Worm (Caenorhabditis elegans) whole organism, L4 larva: Measurements from ENCODE around the gene F41C6.4.

ENCODE experiments used
- D1046.2 ChIP-seq: fragments of 200-800 bp; sonication (Bioruptor generic); IDR thresholded peaks from 2 replicates; pipeline ENCODE4 v1.3.6; 2022; ENCODE audit warnings: missing genetic modification characterization, missing compliant biosample characterization
- F37D6.2 ChIP-seq: sonication (generic microtip); optimal IDR thresholded peaks from 2 replicates; lab custom pipeline; 2016; ENCODE audit warnings: mild to moderate bottlenecking, missing genetic modification characterization, missing compliant biosample characterization
- R02D3.7 ChIP-seq: fragments of 150-350 bp; sonication (generic microtip); optimal IDR thresholded peaks from 3 replicates; lab custom pipeline; 2014; ENCODE audit warnings: missing biosample characterization, missing genetic modification characterization
- T20F7.1 ChIP-seq: fragments of 200-800 bp; sonication (Bioruptor generic); optimal IDR thresholded peaks from 2 replicates; lab custom pipeline; 2018; ENCODE audit warnings: mild to moderate bottlenecking, missing genetic modification characterization, missing compliant biosample characterization
- Y105C5A.15 ChIP-seq: fragments of 200-800 bp; sonication (Bioruptor generic); IDR thresholded peaks from 2 replicates; pipeline ENCODE4 v1.3.6; 2022; ENCODE audit warnings: missing genetic modification characterization, missing compliant biosample characterization
- Y5F2A.4 ChIP-seq: fragments of 200-800 bp; sonication (Bioruptor generic); optimal IDR thresholded peaks from 2 replicates; lab custom pipeline; 2018; ENCODE audit warnings: mild to moderate bottlenecking, missing genetic modification characterization, missing compliant biosample characterization
- Y75B8A.6 ChIP-seq: fragments of 200-800 bp; sonication (Bioruptor generic); IDR thresholded peaks from 2 replicates; pipeline ENCODE4 v1.3.6; 2022; ENCODE audit warnings: missing genetic modification reagents, missing genetic modification characterization, missing compliant biosample characterization
- ZK337.2 ChIP-seq: fragments of 200-800 bp; sonication (Bioruptor generic); IDR thresholded peaks from 2 replicates; pipeline ENCODE4 v1.3.6; 2022; ENCODE audit warnings: missing genetic modification reagents, missing genetic modification characterization, missing compliant biosample characterization
- ama-1 ChIP-seq: fragments of 150-350 bp; optimal IDR thresholded peaks from 2 replicates; lab custom pipeline; 2014; ENCODE audit warnings: inconsistent platforms, mixed read lengths
- arid-1 ChIP-seq: fragments of 200-800 bp; sonication (Bioruptor generic); conservative IDR thresholded peaks from 2 replicates; pipeline ENCODE4 v1.3.6; 2022; ENCODE audit warnings: missing genetic modification reagents, missing genetic modification characterization, missing compliant biosample characterization
- ceh-20 ChIP-seq: fragments of 200-800 bp; sonication (Bioruptor generic); IDR thresholded peaks from 2 replicates; pipeline ENCODE4 v1.3.6; 2022; ENCODE audit warnings: missing genetic modification reagents, missing genetic modification characterization, missing compliant biosample characterization
- ceh-44 ChIP-seq: fragments of 200-800 bp; sonication (Bioruptor generic); IDR thresholded peaks from 2 replicates; pipeline ENCODE4 v1.3.6; 2022; ENCODE audit warnings: missing genetic modification reagents, missing genetic modification characterization, missing compliant biosample characterization
- ces-1 ChIP-seq: fragments of 150-350 bp; sonication (generic microtip); optimal IDR thresholded peaks from 4 replicates; lab custom pipeline; 2014; ENCODE audit warnings: missing biosample characterization, missing genetic modification reagents, missing genetic modification characterization
- daf-16 ChIP-seq, 3 experiments: sonication (generic microtip); optimal IDR thresholded peaks; 2 replicates each; lab custom pipeline; 2016 to 2017; ENCODE audit warnings: missing genetic modification characterization in 3 of 3, missing genetic modification reagents in 3 of 3, mild to moderate bottlenecking in 2 of 3, missing compliant biosample characterization in 2 of 3, missing biosample characterization in 1 of 3, moderate library complexity in 1 of 3
- daf-8 ChIP-seq: fragments of 200-800 bp; sonication (Bioruptor generic); IDR thresholded peaks from 2 replicates; pipeline ENCODE4 v1.3.6; 2022; ENCODE audit warnings: missing genetic modification characterization, missing compliant biosample characterization
- dmd-6 ChIP-seq: fragments of 200-800 bp; sonication (Bioruptor generic); IDR thresholded peaks from 2 replicates; pipeline ENCODE4 v1.3.6; 2022; ENCODE audit warnings: missing genetic modification reagents, missing genetic modification characterization, missing compliant biosample characterization
- dve-1 ChIP-seq: sonication (generic microtip); optimal IDR thresholded peaks from 2 replicates; lab custom pipeline; 2017; ENCODE audit warnings: antibody characterized with exemption, mild to moderate bottlenecking, missing genetic modification characterization, missing compliant biosample characterization; ENCODE audit not compliant: insufficient read depth
- egl-27 ChIP-seq: sonication (generic microtip); optimal IDR thresholded peaks from 3 replicates; lab custom pipeline; 2017; ENCODE audit warnings: missing biosample characterization, missing genetic modification reagents, missing genetic modification characterization
- hif-1 ChIP-seq, 2 experiments: sonication (generic microtip); optimal IDR thresholded peaks; 2 replicates each; lab custom pipeline; 2016 to 2017; ENCODE audit warnings: missing compliant biosample characterization in 2 of 2, missing genetic modification characterization in 2 of 2, missing genetic modification reagents in 2 of 2, missing genotype in 2 of 2, mild to moderate bottlenecking in 1 of 2
- hlh-11 ChIP-seq: fragments of 200-800 bp; sonication (Bioruptor generic); optimal IDR thresholded peaks from 2 replicates; lab custom pipeline; 2018; ENCODE audit warnings: mild to moderate bottlenecking, missing genetic modification characterization, missing compliant biosample characterization
- hlh-30 ChIP-seq: sonication (generic microtip); optimal IDR thresholded peaks from 2 replicates; lab custom pipeline; 2017; ENCODE audit warnings: antibody characterized with exemption, mild to moderate bottlenecking, missing genetic modification characterization, missing compliant biosample characterization; ENCODE audit not compliant: insufficient read depth
- jun-1 ChIP-seq: fragments of 150-350 bp; optimal IDR thresholded peaks from 2 replicates; lab custom pipeline; 2014; ENCODE audit warnings: missing biosample characterization, missing genetic modification reagents, missing genetic modification characterization
- lim-7 ChIP-seq: fragments of 200-800 bp; sonication (Bioruptor generic); IDR thresholded peaks from 2 replicates; pipeline ENCODE4 v1.3.6; 2022; ENCODE audit warnings: missing genetic modification characterization, missing compliant biosample characterization
- lin-13 ChIP-seq: fragments of 150-350 bp; optimal IDR thresholded peaks from 2 replicates; lab custom pipeline; 2014; ENCODE audit warnings: missing biosample characterization, missing genetic modification reagents, missing genetic modification characterization
- lin-38 ChIP-seq: fragments of 200-800 bp; sonication (Bioruptor generic); IDR thresholded peaks from 2 replicates; pipeline ENCODE4 v1.3.6; 2022; ENCODE audit warnings: missing genetic modification reagents, missing genetic modification characterization, missing compliant biosample characterization
- lin-39 ChIP-seq: fragments of 150-350 bp; optimal IDR thresholded peaks from 2 replicates; lab custom pipeline; 2014; ENCODE audit warnings: missing biosample characterization, missing genetic modification reagents, missing genetic modification characterization
- madf-9 ChIP-seq: fragments of 200-800 bp; sonication (Bioruptor generic); conservative IDR thresholded peaks from 2 replicates; pipeline ENCODE4 v1.3.6; 2022; ENCODE audit warnings: missing genetic modification reagents, missing genetic modification characterization, missing compliant biosample characterization
- mdl-1 ChIP-seq, 2 experiments: fragments of 150-350 bp in 1 of 2; sonication (generic microtip) in 1 of 2; optimal IDR thresholded peaks; 2 replicates each; lab custom pipeline; 2014 to 2017; ENCODE audit warnings: missing biosample characterization in 2 of 2, missing genetic modification characterization in 2 of 2
- mdt-29 ChIP-seq: fragments of 200-800 bp; sonication (Bioruptor generic); IDR thresholded peaks from 2 replicates; pipeline ENCODE4 v1.3.6; 2022; ENCODE audit warnings: missing genetic modification reagents, missing genetic modification characterization, missing compliant biosample characterization
- mep-1 ChIP-seq: fragments of 150-350 bp; sonication (generic microtip); optimal IDR thresholded peaks from 3 replicates; lab custom pipeline; 2014; ENCODE audit warnings: missing biosample characterization, missing genetic modification characterization
- nhr-102 ChIP-seq: sonication (generic microtip); optimal IDR thresholded peaks from 2 replicates; lab custom pipeline; 2016; ENCODE audit warnings: mild to moderate bottlenecking, missing genetic modification characterization, moderate library complexity, missing compliant biosample characterization
- nhr-237 ChIP-seq: sonication (generic microtip); optimal IDR thresholded peaks from 2 replicates; lab custom pipeline; 2017; ENCODE audit warnings: missing biosample characterization, missing genetic modification characterization
- nhr-28 ChIP-seq: fragments of 150-350 bp; optimal IDR thresholded peaks from 2 replicates; lab custom pipeline; 2014; ENCODE audit warnings: missing biosample characterization, missing genetic modification characterization
- nhr-42 ChIP-seq: fragments of 200-800 bp; sonication (Bioruptor generic); IDR thresholded peaks from 2 replicates; pipeline ENCODE4 v1.3.6; 2022; ENCODE audit warnings: missing genetic modification characterization, missing compliant biosample characterization
- nhr-48 ChIP-seq: sonication (generic microtip); optimal IDR thresholded peaks from 2 replicates; lab custom pipeline; 2016; ENCODE audit warnings: mild to moderate bottlenecking, missing genetic modification characterization, missing compliant biosample characterization
- nhr-6 ChIP-seq: fragments of 150-350 bp; optimal IDR thresholded peaks from 2 replicates; lab custom pipeline; 2014; ENCODE audit warnings: missing biosample characterization, missing genetic modification characterization
- nhr-77 ChIP-seq: fragments of 150-350 bp; optimal IDR thresholded peaks from 2 replicates; lab custom pipeline; 2014; ENCODE audit warnings: missing biosample characterization, missing genetic modification characterization
- pqm-1 ChIP-seq: sonication (generic microtip); optimal IDR thresholded peaks from 2 replicates; lab custom pipeline; 2017; ENCODE audit warnings: missing biosample characterization, missing genetic modification characterization
- sdz-12 ChIP-seq: fragments of 200-800 bp; sonication (Bioruptor generic); optimal IDR thresholded peaks from 2 replicates; lab custom pipeline; 2018; ENCODE audit warnings: mild to moderate bottlenecking, missing genetic modification characterization, missing compliant biosample characterization
- set-16 ChIP-seq: fragments of 200-800 bp; sonication (Bioruptor generic); IDR thresholded peaks from 2 replicates; pipeline ENCODE4 v1.3.6; 2022; ENCODE audit warnings: missing genetic modification reagents, missing genetic modification characterization, missing compliant biosample characterization
- snpc-4 ChIP-seq: fragments of 150-350 bp; optimal IDR thresholded peaks from 2 replicates; lab custom pipeline; 2014; ENCODE audit warnings: missing biosample characterization, missing genetic modification characterization
- spr-3 ChIP-seq: fragments of 200-800 bp; sonication (Bioruptor generic); optimal IDR thresholded peaks from 2 replicates; lab custom pipeline; 2018; ENCODE audit warnings: mild to moderate bottlenecking, missing genetic modification characterization, missing compliant biosample characterization
- tag-97 ChIP-seq: fragments of 200-800 bp; sonication (Bioruptor generic); IDR thresholded peaks from 2 replicates; pipeline ENCODE4 v1.3.6; 2022; ENCODE audit warnings: missing genetic modification characterization, missing compliant biosample characterization
- tra-1 ChIP-seq: fragments of 200-800 bp; sonication (Bioruptor generic); IDR thresholded peaks from 2 replicates; pipeline ENCODE4 v1.3.6; 2022; ENCODE audit warnings: missing genetic modification reagents, missing genetic modification characterization, missing compliant biosample characterization
- unc-130 ChIP-seq: sonication (generic microtip); optimal IDR thresholded peaks from 2 replicates; lab custom pipeline; 2016; ENCODE audit warnings: missing genetic modification reagents, missing genetic modification characterization, missing compliant biosample characterization
- unc-62 ChIP-seq, 3 experiments: fragments of 150-350 bp in 1 of 3; sonication (generic microtip); optimal IDR thresholded peaks in 2 of 3; peaks in 1 of 3; 1 replicate in 1 of 3; 2 replicates in 2 of 3; lab custom pipeline; 2014 to 2017; ENCODE audit warnings: missing biosample characterization in 3 of 3, missing genetic modification characterization in 3 of 3, missing genetic modification reagents in 3 of 3, missing genotype in 1 of 3
- zag-1 ChIP-seq: fragments of 150-350 bp; optimal IDR thresholded peaks from 2 replicates; lab custom pipeline; 2014; ENCODE audit warnings: missing biosample characterization, missing genetic modification characterization
- zfp-2 ChIP-seq: sonication (generic microtip); optimal IDR thresholded peaks from 2 replicates; lab custom pipeline; 2016; ENCODE audit warnings: mild to moderate bottlenecking, missing genetic modification characterization, missing compliant biosample characterization
- zip-11 ChIP-seq: fragments of 200-800 bp; sonication (Bioruptor generic); IDR thresholded peaks from 2 replicates; pipeline ENCODE4 v1.3.6; 2022; ENCODE audit warnings: missing genetic modification characterization, missing compliant biosample characterization
- zip-2 ChIP-seq: fragments of 150-350 bp; optimal IDR thresholded peaks from 2 replicates; lab custom pipeline; 2014; ENCODE audit warnings: missing biosample characterization, missing genetic modification characterization
- ztf-11 ChIP-seq: fragments of 150-350 bp; optimal IDR thresholded peaks from 2 replicates; lab custom pipeline; 2014; ENCODE audit warnings: missing biosample characterization, missing genetic modification characterization
- ztf-7 ChIP-seq: fragments of 150-350 bp; optimal IDR thresholded peaks from 2 replicates; lab custom pipeline; 2014; ENCODE audit warnings: missing biosample characterization, missing genetic modification characterization

Gene F41C6.4

DNA sequence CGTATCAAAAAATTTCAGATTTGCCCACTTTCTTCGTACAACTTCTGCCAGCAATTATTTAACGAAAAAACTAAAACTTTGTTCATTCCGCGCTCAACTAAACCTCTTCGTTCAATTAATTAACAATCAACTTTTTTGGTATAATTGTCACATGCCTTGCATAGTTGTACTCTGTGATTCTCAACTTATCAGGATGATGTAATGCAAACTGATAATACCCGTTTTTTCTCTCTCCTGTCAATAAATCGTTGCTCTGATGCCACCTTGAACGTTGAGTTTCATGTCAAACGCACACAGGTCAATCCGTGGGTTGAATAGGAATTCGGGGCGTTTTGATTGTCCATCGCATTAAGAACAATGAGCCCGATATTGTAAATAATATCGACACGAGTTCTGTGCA lies 31.0 kb upstream of the F41C6.4 start:
- no peak for TF ChIP-seq tra-1 (GFP tag; lab: Robert Waterston, UW)
- peak; percentile 8 for TF ChIP-seq nhr-102 (tag; lab: Kevin White, UChicago)
- no peak for TF ChIP-seq zag-1 (tag; lab: Kevin White, UChicago)
- no peak for TF ChIP-seq daf-16 (GFP tag; optimal IDR thresholded peaks at IDR 0.05; lab: Kevin White, UChicago)
- TF ChIP-seq daf-16 (tag; optimal IDR thresholded peaks at IDR 0.05; lab: Kevin White, UChicago): peak; percentile 78
- no peak for TF ChIP-seq F37D6.2 (tag; lab: Kevin White, UChicago)
- TF ChIP-seq Y105C5A.15 (GFP tag; lab: Robert Waterston, UW): no peak
- no peak for TF ChIP-seq ama-1 (lab: Kevin White, UChicago)
- 0 out of 2 replicates have a peak, but pooled peaks have one; percentile 17 for TF ChIP-seq ceh-20 (GFP tag; lab: Robert Waterston, UW)
- TF ChIP-seq nhr-6 (tag; lab: Kevin White, UChicago): no peak
- TF ChIP-seq zfp-2 (tag; lab: Kevin White, UChicago): no peak
- no peak for TF ChIP-seq nhr-42
- TF ChIP-seq T20F7.1: no peak
- TF ChIP-seq nhr-237: no peak
- TF ChIP-seq sdz-12 (GFP tag; lab: Kevin White, UChicago): no peak
- TF ChIP-seq madf-9 (GFP tag; lab: Robert Waterston, UW): no peak
- TF ChIP-seq mep-1: peak; percentile 50
- TF ChIP-seq R02D3.7 (tag; lab: Kevin White, UChicago): no peak
- TF ChIP-seq zip-2 (tag; lab: Kevin White, UChicago): no peak
- peak; percentile 85 for TF ChIP-seq dmd-6
- no peak for TF ChIP-seq daf-8 (GFP tag; lab: Robert Waterston, UW)
- no peak for TF ChIP-seq snpc-4
- TF ChIP-seq jun-1: no peak
- TF ChIP-seq arid-1 (GFP tag; lab: Robert Waterston, UW): no peak
- no peak for TF ChIP-seq D1046.2
- no peak for TF ChIP-seq Y5F2A.4 (GFP tag; lab: Kevin White, UChicago)
- TF ChIP-seq unc-130 (GFP tag; lab: Kevin White, UChicago): no peak
- TF ChIP-seq ceh-44 (GFP tag; lab: Robert Waterston, UW): no peak
- TF ChIP-seq spr-3 (GFP tag; lab: Kevin White, UChicago): no peak
- TF ChIP-seq egl-27 (tag; lab: Kevin White, UChicago): no peak
- TF ChIP-seq lin-39 (tag; lab: Kevin White, UChicago): no peak
- TF ChIP-seq hlh-11 (tag; lab: Kevin White, UChicago): peak; percentile 76
- TF ChIP-seq tag-97 (GFP tag; lab: Robert Waterston, UW): no peak
- TF ChIP-seq nhr-77 (tag; lab: Kevin White, UChicago): peak; percentile 55
- TF ChIP-seq mdl-1 (tag; optimal IDR thresholded peaks at IDR 0.05; lab: Kevin White, UChicago): no peak
- TF ChIP-seq ztf-11 (tag; lab: Kevin White, UChicago): no peak
- peak; percentile 61 for TF ChIP-seq ztf-7 (tag; lab: Kevin White, UChicago)
- TF ChIP-seq nhr-48 (tag; lab: Kevin White, UChicago): peak; percentile 50
- peak; percentile 77 for TF ChIP-seq nhr-28
- peak; percentile 25 for TF ChIP-seq hlh-30 (tag; lab: Kevin White, UChicago)
- TF ChIP-seq hif-1 (tag; optimal IDR thresholded peaks at IDR 0.05; lab: Kevin White, UChicago): peak in 1 of 2 experiments; percentile 21
- TF ChIP-seq Y75B8A.6 (GFP tag; lab: Robert Waterston, UW): no peak
- peak; percentile 88 for TF ChIP-seq pqm-1 (tag; lab: Kevin White, UChicago)
- no peak for TF ChIP-seq unc-62 (GFP tag; optimal IDR thresholded peaks at IDR 0.05 in 1 of 2; lab: Kevin White, UChicago)
- no peak for TF ChIP-seq unc-62 (tag; optimal IDR thresholded peaks at IDR 0.05; lab: Kevin White, UChicago)
- no peak for TF ChIP-seq zip-11 (GFP tag; lab: Robert Waterston, UW)
- peak; percentile 86 for TF ChIP-seq dve-1 (tag; lab: Kevin White, UChicago)
- no peak for TF ChIP-seq mdt-29 (GFP tag; lab: Robert Waterston, UW)
- no peak for TF ChIP-seq lin-13 (GFP tag; lab: Kevin White, UChicago)
- no peak for TF ChIP-seq set-16 (GFP tag; lab: Robert Waterston, UW)
- TF ChIP-seq ces-1: no peak
- no peak for TF ChIP-seq lim-7
- no peak for TF ChIP-seq ZK337.2 (GFP tag; lab: Robert Waterston, UW)
- no peak for TF ChIP-seq lin-38 (GFP tag; lab: Robert Waterston, UW)
